Fruit fly (Drosophila melanogaster): ENCODE measurements around the gene pigeon.

Gene pigeon

dm6 chr2L:19229059-19229458 lies 43.2 kb downstream of the pigeon start:
- no peak for TF ChIP-seq Pif1B (GFP tag; optimal IDR thresholded peaks at IDR 0.05)
- TF ChIP-seq CG17806 (tag; optimal IDR thresholded peaks at IDR 0.05): peak; percentile 32
- no peak for TF ChIP-seq CG12605 (GFP tag; IDR thresholded peaks at IDR 0.05)
- TF ChIP-seq CG14655 (GFP tag; optimal IDR thresholded peaks at IDR 0.05): peak; percentile 30
- no peak for TF ChIP-seq rn (GFP tag; IDR thresholded peaks at IDR 0.05)
- no peak for TF ChIP-seq Snoo (tag; optimal IDR thresholded peaks at IDR 0.05)
- TF ChIP-seq CG4496 (GFP tag; IDR thresholded peaks at IDR 0.05): no peak
- TF ChIP-seq CG32121 (GFP tag; IDR thresholded peaks at IDR 0.05): no peak
- no peak for TF ChIP-seq Pif1A (GFP tag; optimal IDR thresholded peaks at IDR 0.05)
- no peak for TF ChIP-seq CG10348 (GFP tag; IDR thresholded peaks at IDR 0.05)
- peak; percentile 21 for TF ChIP-seq CG34367 (tag; optimal IDR thresholded peaks at IDR 0.05)
- peak; percentile 32 for TF ChIP-seq CG15710 (tag; optimal IDR thresholded peaks at IDR 0.05)
- TF ChIP-seq CG8159 (tag; optimal IDR thresholded peaks at IDR 0.05): peak; percentile 51
- no peak for TF ChIP-seq D1 (tag; optimal IDR thresholded peaks at IDR 0.05)
- TF ChIP-seq CG9948 (tag; optimal IDR thresholded peaks at IDR 0.05): peak; percentile 41
- no peak for TF ChIP-seq fd96Ca (GFP tag; IDR thresholded peaks at IDR 0.05)
- no peak for TF ChIP-seq gl (tag; optimal IDR thresholded peaks at IDR 0.05)
- TF ChIP-seq EcR (GFP tag; optimal IDR thresholded peaks at IDR 0.05): no peak
- TF ChIP-seq Ets98B (GFP tag; IDR thresholded peaks at IDR 0.05): no peak
- no peak for TF ChIP-seq CG13204 (GFP tag; optimal IDR thresholded peaks at IDR 0.05)
- TF ChIP-seq CG8301 (tag; optimal IDR thresholded peaks at IDR 0.05): no peak

- TF ChIP-seq Pif1B (GFP tag; optimal IDR thresholded peaks at IDR 0.05): no peak
- no peak for TF ChIP-seq fd96Ca (GFP tag; IDR thresholded peaks at IDR 0.05)
- TF ChIP-seq Snoo (tag; optimal IDR thresholded peaks at IDR 0.05): no peak
- no peak for TF ChIP-seq CG12605 (GFP tag; IDR thresholded peaks at IDR 0.05)
- no peak for TF ChIP-seq Pif1A (GFP tag; optimal IDR thresholded peaks at IDR 0.05)
- TF ChIP-seq D1 (tag; optimal IDR thresholded peaks at IDR 0.05): no peak
- no peak for TF ChIP-seq CG34367 (tag; optimal IDR thresholded peaks at IDR 0.05)
- no peak for TF ChIP-seq CG32121 (GFP tag; IDR thresholded peaks at IDR 0.05)
- TF ChIP-seq Ets98B (GFP tag; IDR thresholded peaks at IDR 0.05): no peak
- no peak for TF ChIP-seq CG8159 (tag; optimal IDR thresholded peaks at IDR 0.05)
- no peak for TF ChIP-seq CG14655 (GFP tag; optimal IDR thresholded peaks at IDR 0.05)
- no peak for TF ChIP-seq CG15710 (tag; optimal IDR thresholded peaks at IDR 0.05)
- no peak for TF ChIP-seq CG4496 (GFP tag; IDR thresholded peaks at IDR 0.05)
- TF ChIP-seq CG8301 (tag; optimal IDR thresholded peaks at IDR 0.05): no peak
- TF ChIP-seq EcR (GFP tag; optimal IDR thresholded peaks at IDR 0.05): no peak
Measured at dm6 chr2L:19230518-19230917, 44.7 kb downstream of the pigeon start.

- TF ChIP-seq D1 (tag; optimal IDR thresholded peaks at IDR 0.05) (no peak), CG17806 (tag; optimal IDR thresholded peaks at IDR 0.05) (no peak), CG8159 (tag; optimal IDR thresholded peaks at IDR 0.05) (no peak), CG9948 (tag; optimal IDR thresholded peaks at IDR 0.05) (no peak), rn (GFP tag; IDR thresholded peaks at IDR 0.05) (no peak), Pif1B (GFP tag; optimal IDR thresholded peaks at IDR 0.05) (no peak), CG4496 (GFP tag; IDR thresholded peaks at IDR 0.05) (no peak), CG13204 (GFP tag; optimal IDR thresholded peaks at IDR 0.05) (no peak), EcR (GFP tag; optimal IDR thresholded peaks at IDR 0.05) (no peak), Pif1A (GFP tag; optimal IDR thresholded peaks at IDR 0.05) (no peak), gl (tag; optimal IDR thresholded peaks at IDR 0.05) (no peak), CG15710 (tag; optimal IDR thresholded peaks at IDR 0.05) (no peak)
Measured at dm6 chr2L:19233300-19233699, 47.5 kb downstream of the pigeon start.

- TF ChIP-seq CG12605 (GFP tag; IDR thresholded peaks at IDR 0.05) (peak; percentile 58; the same call in 1 of the 2 replicates), CG9948 (tag; optimal IDR thresholded peaks at IDR 0.05) (no peak), Snoo (tag; optimal IDR thresholded peaks at IDR 0.05) (no peak), CG8159 (tag; optimal IDR thresholded peaks at IDR 0.05) (peak; percentile 17), Pif1A (GFP tag; optimal IDR thresholded peaks at IDR 0.05) (no peak), CG4496 (GFP tag; IDR thresholded peaks at IDR 0.05) (peak; percentile 66; the same call in 2 of the 3 replicates), CG17806 (tag; optimal IDR thresholded peaks at IDR 0.05) (peak; percentile 0), CG32121 (GFP tag; IDR thresholded peaks at IDR 0.05) (peak; percentile 77), CG8301 (tag; optimal IDR thresholded peaks at IDR 0.05) (peak; percentile 53), fd96Ca (GFP tag; IDR thresholded peaks at IDR 0.05) (peak; percentile 49; the same call in 1 of the 3 replicates), gl (tag; optimal IDR thresholded peaks at IDR 0.05) (no peak), CG10348 (GFP tag; IDR thresholded peaks at IDR 0.05) (no peak), EcR (GFP tag; optimal IDR thresholded peaks at IDR 0.05) (no peak), Ets98B (GFP tag; IDR thresholded peaks at IDR 0.05) (peak; percentile 73), CG14655 (GFP tag; optimal IDR thresholded peaks at IDR 0.05) (peak; percentile 48)
Measured at dm6 chr2L:19235120-19235519, 49.3 kb downstream of the pigeon start.

dm6 chr2L:19235648-19236297 lies 49.9 kb downstream of the pigeon start:
- TF ChIP-seq fd96Ca (GFP tag; IDR thresholded peaks at IDR 0.05) (no peak), CG8159 (tag; optimal IDR thresholded peaks at IDR 0.05) (no peak), CG13204 (GFP tag; optimal IDR thresholded peaks at IDR 0.05) (no peak), D1 (tag; optimal IDR thresholded peaks at IDR 0.05) (no peak), Ets98B (GFP tag; IDR thresholded peaks at IDR 0.05) (no peak), CG4496 (GFP tag; IDR thresholded peaks at IDR 0.05) (no peak), CG34367 (tag; optimal IDR thresholded peaks at IDR 0.05) (no peak), CG9948 (tag; optimal IDR thresholded peaks at IDR 0.05) (no peak), Pif1A (GFP tag; optimal IDR thresholded peaks at IDR 0.05) (no peak)

dm6 chr2L:19238669-19239068 lies 52.8 kb downstream of the pigeon start:
- no peak for TF ChIP-seq Pif1A (GFP tag; optimal IDR thresholded peaks at IDR 0.05)
- peak; percentile 2 for TF ChIP-seq CG14655 (GFP tag; optimal IDR thresholded peaks at IDR 0.05)
- TF ChIP-seq CG4496 (GFP tag; IDR thresholded peaks at IDR 0.05): 0 out of 3 replicates have a peak, but pooled peaks have one; percentile 41
- TF ChIP-seq fd96Ca (GFP tag; IDR thresholded peaks at IDR 0.05): peak; percentile 48; the same call in 1 of the 3 replicates
